Worm (Caenorhabditis elegans): Measurements from ENCODE around the gene W06H8.2.

W06H8.2 gene

ce11 chrV:6231902-6232340, 25.4 kb downstream of the W06H8.2 start:
- TF ChIP-seq nhr-129 (tag; optimal IDR thresholded peaks at IDR 0.05) (peak; percentile 75), nhr-25 (tag; optimal IDR thresholded peaks at IDR 0.05) (peak; percentile 31), R02D3.7 (tag; optimal IDR thresholded peaks at IDR 0.05) (no peak), lsy-2 (tag; optimal IDR thresholded peaks at IDR 0.05) (peak in 1 of 2 experiments; percentile 33), sma-9 (GFP tag; optimal IDR thresholded peaks at IDR 0.05) (peak; percentile 7), sma-9 (tag; optimal IDR thresholded peaks at IDR 0.05) (no peak), elt-3 (tag; optimal IDR thresholded peaks at IDR 0.05) (no peak), nhr-6 (tag; optimal IDR thresholded peaks at IDR 0.05) (peak; percentile 7), C34F6.9 (tag; optimal IDR thresholded peaks at IDR 0.05) (peak; percentile 1)

- TF ChIP-seq unc-55 (GFP tag; optimal IDR thresholded peaks at IDR 0.05) (peak; percentile 24), lsy-2 (tag; optimal IDR thresholded peaks at IDR 0.05) (peak in 1 of 2 experiments; percentile 42), egl-27 (tag; optimal IDR thresholded peaks at IDR 0.05) (no peak), nhr-25 (tag; optimal IDR thresholded peaks at IDR 0.05) (peak; percentile 12), F13H6.1 (tag; optimal IDR thresholded peaks at IDR 0.05) (peak; percentile 5), mdl-1 (tag; optimal IDR thresholded peaks at IDR 0.05) (no peak), nhr-129 (tag; optimal IDR thresholded peaks at IDR 0.05) (peak; percentile 28), sem-4 (tag; optimal IDR thresholded peaks at IDR 0.05) (peak; percentile 63)
Measured at ce11 chrV:6232886-6233285, 26.3 kb downstream of the W06H8.2 start.

- TF ChIP-seq unc-55 (GFP tag; optimal IDR thresholded peaks at IDR 0.05) (no peak), nhr-25 (tag; optimal IDR thresholded peaks at IDR 0.05) (peak; percentile 15)
Measured at ce11 chrV:6233952-6234351, 27.4 kb downstream of the W06H8.2 start.

- TF ChIP-seq ama-1 (optimal IDR thresholded peaks at IDR 0.05) (no peak), gmeb-1 (tag; optimal IDR thresholded peaks at IDR 0.05) (no peak), zag-1 (tag; optimal IDR thresholded peaks at IDR 0.05) (no peak), peb-1 (tag; optimal IDR thresholded peaks at IDR 0.05) (no peak), unc-55 (GFP tag; optimal IDR thresholded peaks at IDR 0.05) (peak; percentile 32), mab-5 (tag; optimal IDR thresholded peaks at IDR 0.05) (no peak)
Measured at ce11 chrV:6234876-6235275, 28.3 kb downstream of the W06H8.2 start, which contains the start of gene K08B12.3. Gene K08B12.3, plus strand, starts transcription at chrV:6235176.

- TF ChIP-seq nhr-21 (tag; optimal IDR thresholded peaks at IDR 0.05) = peak; percentile 38
- no peak for TF ChIP-seq peb-1 (tag; optimal IDR thresholded peaks at IDR 0.05)
- TF ChIP-seq egl-27 (tag; optimal IDR thresholded peaks at IDR 0.05) = peak; percentile 2
- TF ChIP-seq sma-3 (GFP tag; optimal IDR thresholded peaks at IDR 0.05) = peak; percentile 73
- peak; percentile 18 for TF ChIP-seq nhr-25 (tag; optimal IDR thresholded peaks at IDR 0.05)
- TF ChIP-seq ceh-16 (tag; optimal IDR thresholded peaks at IDR 0.05) = no peak
- no peak for TF ChIP-seq elt-3 (tag; optimal IDR thresholded peaks at IDR 0.05)
- peak; percentile 2 for TF ChIP-seq nhr-129 (tag; optimal IDR thresholded peaks at IDR 0.05)
- peak; percentile 90 for TF ChIP-seq sma-9 (GFP tag; optimal IDR thresholded peaks at IDR 0.05)
- TF ChIP-seq sma-9 (tag; optimal IDR thresholded peaks at IDR 0.05) = no peak
Measured at ce11 chrV:6238347-6238746, 31.8 kb downstream of the W06H8.2 start.

- TF ChIP-seq blmp-1 (tag; optimal IDR thresholded peaks at IDR 0.05; ENCODE audit: insufficient read depth) (peak; percentile 92), alr-1 (tag; optimal IDR thresholded peaks at IDR 0.05) (no peak), nhr-21 (tag; optimal IDR thresholded peaks at IDR 0.05) (peak; percentile 72), mbf-1 (tag; optimal IDR thresholded peaks at IDR 0.05) (no peak), nhr-129 (tag; optimal IDR thresholded peaks at IDR 0.05) (peak; percentile 56), crh-2 (tag; optimal IDR thresholded peaks at IDR 0.05) (peak; percentile 56), nhr-25 (tag; optimal IDR thresholded peaks at IDR 0.05) (peak; percentile 87), lsy-2 (tag; optimal IDR thresholded peaks at IDR 0.05) (peak in 1 of 2 experiments; percentile 23), fos-1 (tag; optimal IDR thresholded peaks at IDR 0.05) (peak; percentile 56), ztf-1 (GFP tag; conservative IDR thresholded peaks at IDR 0.05) (no peak), ztf-11 (tag; optimal IDR thresholded peaks at IDR 0.05) (no peak), sma-3 (GFP tag; optimal IDR thresholded peaks at IDR 0.05) (peak; percentile 37), sma-9 (GFP tag; optimal IDR thresholded peaks at IDR 0.05) (peak; percentile 97), sma-9 (tag; optimal IDR thresholded peaks at IDR 0.05) (no peak), gmeb-1 (tag; optimal IDR thresholded peaks at IDR 0.05) (peak; percentile 20), elt-3 (tag; optimal IDR thresholded peaks at IDR 0.05) (no peak), mdl-1 (tag; optimal IDR thresholded peaks at IDR 0.05) (peak; percentile 42 to 72)
Measured at ce11 chrV:6239855-6240254, 33.3 kb downstream of the W06H8.2 start.

- peak; percentile 95 for TF ChIP-seq sma-9 (GFP tag; optimal IDR thresholded peaks at IDR 0.05)
- no peak for TF ChIP-seq sma-9 (tag; optimal IDR thresholded peaks at IDR 0.05)
- no peak for TF ChIP-seq lin-39 (tag; optimal IDR thresholded peaks at IDR 0.05)
- no peak for TF ChIP-seq alr-1 (tag; optimal IDR thresholded peaks at IDR 0.05)
- TF ChIP-seq ztf-11 (tag; optimal IDR thresholded peaks at IDR 0.05) = no peak
- TF ChIP-seq zag-1 (tag; optimal IDR thresholded peaks at IDR 0.05) = no peak
- no peak for TF ChIP-seq nhr-23 (tag; optimal IDR thresholded peaks at IDR 0.05)
- TF ChIP-seq nhr-12 (tag; optimal IDR thresholded peaks at IDR 0.05) = no peak
- peak in 1 of 2 experiments; percentile 9 for TF ChIP-seq lsy-2 (tag; optimal IDR thresholded peaks at IDR 0.05)
- TF ChIP-seq aly-2 (tag; optimal IDR thresholded peaks at IDR 0.05) = no peak
- TF ChIP-seq nhr-6 (tag; optimal IDR thresholded peaks at IDR 0.05) = peak; percentile 15
- TF ChIP-seq Y55F3AM.14 (GFP tag; optimal IDR thresholded peaks at IDR 0.05) = no peak
- no peak for TF ChIP-seq ama-1 (optimal IDR thresholded peaks at IDR 0.05)
- no peak for TF ChIP-seq unc-62 (GFP tag; optimal IDR thresholded peaks at IDR 0.05)
- no peak for TF ChIP-seq skn-1 (tag; optimal IDR thresholded peaks at IDR 0.05)
- peak; percentile 16 for TF ChIP-seq egl-27 (tag; optimal IDR thresholded peaks at IDR 0.05)
- TF ChIP-seq ztf-4 (tag; optimal IDR thresholded peaks at IDR 0.05) = no peak
- TF ChIP-seq nhr-21 (tag; optimal IDR thresholded peaks at IDR 0.05) = no peak
- no peak for TF ChIP-seq ztf-1 (GFP tag; conservative IDR thresholded peaks at IDR 0.05)
- peak in 1 of 2 experiments; percentile 28 for TF ChIP-seq mdl-1 (tag; optimal IDR thresholded peaks at IDR 0.05)
Measured at ce11 chrV:6240735-6241134, 34.2 kb downstream of the W06H8.2 start.

All from whole organism, L2 larva.